Fruit fly (Drosophila melanogaster) Kc167 (cell line): ENCODE results near the gene CG8036.

Experiments
- h ChIP-seq: fragments of >200 bp; optimal IDR thresholded peaks from 3 replicates; lab custom pipeline; 2018; ENCODE audit warnings: missing external identifiers
- psq ChIP-seq: fragments of >200 bp; optimal IDR thresholded peaks from 2 replicates; lab custom pipeline; 2017; ENCODE audit warnings: missing external identifiers
- ttk ChIP-seq: sonication (Bioruptor generic); optimal IDR thresholded peaks from 2 replicates; lab custom pipeline; 2017; ENCODE audit warnings: missing external identifiers

DNA sequence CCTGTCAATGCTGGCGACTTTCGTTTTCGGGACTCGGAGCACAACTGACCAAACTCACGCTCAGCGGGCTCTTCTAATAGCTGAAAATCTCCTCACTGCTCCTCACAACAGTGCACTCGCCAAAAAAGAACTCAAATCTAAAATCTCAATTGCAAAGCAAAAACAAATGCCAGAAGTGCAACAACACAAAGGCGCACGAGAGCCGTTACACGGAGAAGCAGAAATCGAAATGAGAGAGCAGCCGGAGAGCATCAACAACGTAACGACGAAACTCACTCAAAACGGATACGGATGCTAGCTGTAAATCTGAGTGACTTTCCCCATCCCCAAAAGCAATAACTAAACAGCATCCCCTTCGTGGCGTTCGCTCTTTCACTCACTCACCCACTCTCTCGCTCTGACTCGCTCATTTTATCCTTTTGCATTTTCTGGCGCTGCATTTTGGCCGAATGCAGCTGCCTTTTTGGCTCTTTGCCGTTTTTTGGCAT lies 30.1 kb downstream of the CG8036 start, which contains the start of gene hb:
- TF ChIP-seq ttk (lab: Kevin White, UChicago) (no peak), psq (no peak), h (no peak)
